Worm (Caenorhabditis elegans) whole organism, L4 larva: Measurements from ENCODE around the gene lgc-26.

Experiments
- F49E8.2 ChIP-seq: sonication (generic microtip); optimal IDR thresholded peaks from 2 replicates; lab custom pipeline; 2016; ENCODE audit warnings: missing compliant biosample characterization, mild to moderate bottlenecking, missing genetic modification characterization, borderline replicate concordance
- Y5F2A.4 ChIP-seq: fragments of 200-800 bp; sonication (Bioruptor generic); optimal IDR thresholded peaks from 2 replicates; lab custom pipeline; 2018; ENCODE audit warnings: mild to moderate bottlenecking, missing genetic modification characterization, missing compliant biosample characterization
- Y75B8A.6 ChIP-seq: fragments of 200-800 bp; sonication (Bioruptor generic); IDR thresholded peaks from 2 replicates; pipeline ENCODE4 v1.3.6; 2022; ENCODE audit warnings: missing genetic modification reagents, missing genetic modification characterization, missing compliant biosample characterization
- aha-1 ChIP-seq: fragments of 150-350 bp; peaks from one replicate; lab custom pipeline; 2014; ENCODE audit warnings: missing biosample characterization, missing genetic modification characterization
- attf-4 ChIP-seq: sonication (generic microtip); optimal IDR thresholded peaks from 3 replicates; lab custom pipeline; 2017; ENCODE audit warnings: missing biosample characterization, missing genetic modification characterization
- ceh-28 ChIP-seq: fragments of 150-350 bp; optimal IDR thresholded peaks from 2 replicates; lab custom pipeline; 2014; ENCODE audit warnings: missing biosample characterization, missing genetic modification reagents, missing genetic modification characterization
- ceh-32 ChIP-seq: sonication (generic microtip); optimal IDR thresholded peaks from 2 replicates; lab custom pipeline; 2016; ENCODE audit warnings: mild to moderate bottlenecking, missing genetic modification characterization, missing compliant biosample characterization; ENCODE audit not compliant: poor library complexity
- daf-19 ChIP-seq: fragments of 200-800 bp; sonication (Bioruptor generic); conservative IDR thresholded peaks from 2 replicates; pipeline ENCODE4 v1.3.6; 2022; ENCODE audit warnings: missing genetic modification characterization, missing compliant biosample characterization
- dpl-1 ChIP-seq: fragments of 150-350 bp; optimal IDR thresholded peaks from 2 replicates; lab custom pipeline; 2014; ENCODE audit warnings: missing biosample characterization, missing genetic modification reagents, missing genetic modification characterization
- duxl-1 ChIP-seq: sonication (generic microtip); optimal IDR thresholded peaks from 2 replicates; lab custom pipeline; 2016; ENCODE audit warnings: mild to moderate bottlenecking, missing genetic modification characterization, moderate library complexity, missing compliant biosample characterization; ENCODE audit not compliant: poor library complexity
- hlh-11 ChIP-seq: fragments of 200-800 bp; sonication (Bioruptor generic); optimal IDR thresholded peaks from 2 replicates; lab custom pipeline; 2018; ENCODE audit warnings: mild to moderate bottlenecking, missing genetic modification characterization, missing compliant biosample characterization
- hmg-1.1 ChIP-seq: fragments of 200-800 bp; sonication (Bioruptor generic); IDR thresholded peaks from 2 replicates; pipeline ENCODE4 v1.3.6; 2022; ENCODE audit warnings: missing genetic modification reagents, missing genetic modification characterization, missing compliant biosample characterization
- lin-1 ChIP-seq: fragments of 200-800 bp; sonication (Bioruptor generic); IDR thresholded peaks from 2 replicates; pipeline ENCODE4 v1.3.6; 2022; ENCODE audit warnings: missing genetic modification reagents, missing genetic modification characterization, missing compliant biosample characterization
- lin-38 ChIP-seq: fragments of 200-800 bp; sonication (Bioruptor generic); IDR thresholded peaks from 2 replicates; pipeline ENCODE4 v1.3.6; 2022; ENCODE audit warnings: missing genetic modification reagents, missing genetic modification characterization, missing compliant biosample characterization
- lir-3 ChIP-seq: sonication (generic microtip); optimal IDR thresholded peaks from 2 replicates; lab custom pipeline; 2016; ENCODE audit warnings: mild to moderate bottlenecking, missing genetic modification characterization, missing compliant biosample characterization
- lsy-2 ChIP-seq, 2 experiments: fragments of 150-350 bp in 1 of 2; sonication (generic microtip) in 1 of 2; optimal IDR thresholded peaks; 2 replicates each; lab custom pipeline; 2014 to 2017; ENCODE audit warnings: missing biosample characterization in 2 of 2, missing genetic modification characterization in 2 of 2
- madf-5 ChIP-seq, 2 experiments: fragments of 200-800 bp; sonication (Bioruptor generic); IDR thresholded peaks; 2 replicates each; pipeline ENCODE4 v1.3.6; 2022; ENCODE audit warnings: missing compliant biosample characterization in 2 of 2, missing genetic modification characterization in 2 of 2
- mdt-29 ChIP-seq: fragments of 200-800 bp; sonication (Bioruptor generic); IDR thresholded peaks from 2 replicates; pipeline ENCODE4 v1.3.6; 2022; ENCODE audit warnings: missing genetic modification reagents, missing genetic modification characterization, missing compliant biosample characterization
- mes-2 ChIP-seq: sonication (generic microtip); optimal IDR thresholded peaks from 2 replicates; lab custom pipeline; 2016; ENCODE audit warnings: missing genotype, mild to moderate bottlenecking, missing genetic modification characterization, missing compliant biosample characterization; ENCODE audit not compliant: poor library complexity, severe bottlenecking
- nhr-102 ChIP-seq: sonication (generic microtip); optimal IDR thresholded peaks from 2 replicates; lab custom pipeline; 2016; ENCODE audit warnings: mild to moderate bottlenecking, missing genetic modification characterization, moderate library complexity, missing compliant biosample characterization
- nhr-237 ChIP-seq: sonication (generic microtip); optimal IDR thresholded peaks from 2 replicates; lab custom pipeline; 2017; ENCODE audit warnings: missing biosample characterization, missing genetic modification characterization
- nhr-28 ChIP-seq: fragments of 150-350 bp; optimal IDR thresholded peaks from 2 replicates; lab custom pipeline; 2014; ENCODE audit warnings: missing biosample characterization, missing genetic modification characterization
- nhr-42 ChIP-seq: fragments of 200-800 bp; sonication (Bioruptor generic); IDR thresholded peaks from 2 replicates; pipeline ENCODE4 v1.3.6; 2022; ENCODE audit warnings: missing genetic modification characterization, missing compliant biosample characterization
- nhr-48 ChIP-seq: sonication (generic microtip); optimal IDR thresholded peaks from 2 replicates; lab custom pipeline; 2016; ENCODE audit warnings: mild to moderate bottlenecking, missing genetic modification characterization, missing compliant biosample characterization
- nhr-6 ChIP-seq: fragments of 150-350 bp; optimal IDR thresholded peaks from 2 replicates; lab custom pipeline; 2014; ENCODE audit warnings: missing biosample characterization, missing genetic modification characterization
- nhr-76 ChIP-seq: fragments of 150-350 bp; optimal IDR thresholded peaks from 2 replicates; lab custom pipeline; 2014; ENCODE audit warnings: missing biosample characterization, missing genetic modification characterization
- nhr-77 ChIP-seq: fragments of 150-350 bp; optimal IDR thresholded peaks from 2 replicates; lab custom pipeline; 2014; ENCODE audit warnings: missing biosample characterization, missing genetic modification characterization
- pha-4 ChIP-seq, 2 experiments: fragments of 150-350 bp in 1 of 2; fragments of 200-800 bp in 1 of 2; sonication (Bioruptor generic) in 1 of 2; IDR thresholded peaks in 1 of 2; optimal IDR thresholded peaks in 1 of 2; 2 replicates each; pipeline versions ENCODE4 v1.3.6 to Lab custom; 2014 to 2022; ENCODE audit warnings: missing genetic modification characterization in 2 of 2, missing genetic modification reagents in 2 of 2, missing biosample characterization in 1 of 2, missing compliant biosample characterization in 1 of 2
- rbr-2 ChIP-seq: sonication (generic microtip); optimal IDR thresholded peaks from 2 replicates; lab custom pipeline; 2016; ENCODE audit warnings: missing genotype, missing genetic modification characterization, missing compliant biosample characterization
- saeg-2 ChIP-seq: fragments of 200-800 bp; sonication (Bioruptor generic); IDR thresholded peaks from 2 replicates; pipeline ENCODE4 v1.3.6; 2022; ENCODE audit warnings: missing genetic modification reagents, missing genetic modification characterization, missing compliant biosample characterization
- sdz-12 ChIP-seq: fragments of 200-800 bp; sonication (Bioruptor generic); optimal IDR thresholded peaks from 2 replicates; lab custom pipeline; 2018; ENCODE audit warnings: mild to moderate bottlenecking, missing genetic modification characterization, missing compliant biosample characterization
- set-16 ChIP-seq: fragments of 200-800 bp; sonication (Bioruptor generic); IDR thresholded peaks from 2 replicates; pipeline ENCODE4 v1.3.6; 2022; ENCODE audit warnings: missing genetic modification reagents, missing genetic modification characterization, missing compliant biosample characterization
- skn-1 ChIP-seq: fragments of 150-350 bp; optimal IDR thresholded peaks from 2 replicates; lab custom pipeline; 2014; ENCODE audit warnings: missing biosample characterization, missing genetic modification characterization
- snpc-1.2 ChIP-seq: fragments of 200-800 bp; sonication (Bioruptor generic); IDR thresholded peaks from 2 replicates; pipeline ENCODE4 v1.3.6; 2022; ENCODE audit warnings: missing genetic modification reagents, missing genetic modification characterization, missing compliant biosample characterization
- tag-97 ChIP-seq: fragments of 200-800 bp; sonication (Bioruptor generic); IDR thresholded peaks from 2 replicates; pipeline ENCODE4 v1.3.6; 2022; ENCODE audit warnings: missing genetic modification characterization, missing compliant biosample characterization
- tra-1 ChIP-seq: fragments of 200-800 bp; sonication (Bioruptor generic); IDR thresholded peaks from 2 replicates; pipeline ENCODE4 v1.3.6; 2022; ENCODE audit warnings: missing genetic modification reagents, missing genetic modification characterization, missing compliant biosample characterization
- unc-62 ChIP-seq, 3 experiments: fragments of 150-350 bp in 1 of 3; sonication (generic microtip); optimal IDR thresholded peaks in 2 of 3; peaks in 1 of 3; 1 replicate in 1 of 3; 2 replicates in 2 of 3; lab custom pipeline; 2014 to 2017; ENCODE audit warnings: missing biosample characterization in 3 of 3, missing genetic modification characterization in 3 of 3, missing genetic modification reagents in 3 of 3, missing genotype in 1 of 3

lgc-26 gene

ce11 chrV:298395-298794 is 30.3 kb downstream of the lgc-26 start:
- TF ChIP-seq Y5F2A.4: no peak
- TF ChIP-seq set-16 (GFP tag; lab: Robert Waterston, UW): peak; percentile 92
- TF ChIP-seq tag-97 (GFP tag; lab: Robert Waterston, UW): no peak
- TF ChIP-seq nhr-48 (tag; lab: Kevin White, UChicago): no peak

- TF ChIP-seq F49E8.2 (tag; lab: Kevin White, UChicago) (no peak), lsy-2 (tag; optimal IDR thresholded peaks at IDR 0.05; lab: Kevin White, UChicago) (no peak), duxl-1 (tag; lab: Kevin White, UChicago) (no peak), set-16 (GFP tag; lab: Robert Waterston, UW) (peak; percentile 91), saeg-2 (no peak)
These were observed 35.2 kb downstream of the lgc-26 start for ce11 chrV:303271-303670.

- no peak for TF ChIP-seq sdz-12 (GFP tag; lab: Kevin White, UChicago)
- TF ChIP-seq lir-3 (tag; lab: Kevin White, UChicago): no peak
- TF ChIP-seq lin-1 (GFP tag; lab: Robert Waterston, UW): no peak
- no peak for TF ChIP-seq nhr-77 (tag; lab: Kevin White, UChicago)
- TF ChIP-seq Y75B8A.6 (GFP tag; lab: Robert Waterston, UW): no peak
- no peak for TF ChIP-seq F49E8.2 (tag; lab: Kevin White, UChicago)
- no peak for TF ChIP-seq tra-1 (GFP tag; lab: Robert Waterston, UW)
- no peak for TF ChIP-seq madf-5 (GFP tag; IDR thresholded peaks at IDR 0.05; lab: Robert Waterston, UW)
- TF ChIP-seq rbr-2 (tag; lab: Kevin White, UChicago): no peak
- no peak for TF ChIP-seq hlh-11 (tag; lab: Kevin White, UChicago)
- no peak for TF ChIP-seq nhr-28
- TF ChIP-seq mdt-29: no peak
- TF ChIP-seq nhr-76 (tag; lab: Kevin White, UChicago): no peak
- no peak for TF ChIP-seq nhr-42
- TF ChIP-seq ceh-32 (tag; lab: Kevin White, UChicago): no peak
- TF ChIP-seq nhr-102 (tag; lab: Kevin White, UChicago): no peak
- no peak for TF ChIP-seq lin-38 (GFP tag; lab: Robert Waterston, UW)
- TF ChIP-seq, all 104 proteins: peak for 0
These were observed 36.5 kb downstream of the lgc-26 start, which contains the start of gene F33E11.3 for ce11 chrV:304613-305012. F33E11.3 (minus strand) TSS chrV:304713.

ce11 chrV:311485-312090 is 43.5 kb downstream of the lgc-26 start, which contains the start of gene phf-10:
phf-10 (minus strand) TSS chrV:311565.
- TF ChIP-seq dpl-1 (GFP tag; lab: Kevin White, UChicago) (peak; percentile 61), tag-97 (GFP tag; lab: Robert Waterston, UW) (no peak), mes-2 (peak; percentile 67), nhr-237 (tag; lab: Kevin White, UChicago) (no peak), ceh-28 (tag; lab: Kevin White, UChicago) (no peak), daf-19 (GFP tag; lab: Robert Waterston, UW) (no peak), skn-1 (tag; lab: Kevin White, UChicago) (no peak), madf-5 (GFP tag; IDR thresholded peaks at IDR 0.05; lab: Robert Waterston, UW) (no peak), sdz-12 (GFP tag; lab: Kevin White, UChicago) (no peak), unc-62 (GFP tag; optimal IDR thresholded peaks at IDR 0.05 in 1 of 2; lab: Kevin White, UChicago) (no peak), unc-62 (tag; optimal IDR thresholded peaks at IDR 0.05; lab: Kevin White, UChicago) (no peak), hmg-1.1 (GFP tag; lab: Robert Waterston, UW) (peak; percentile 42; the same call in 1 of the 2 replicates), lin-1 (GFP tag; lab: Robert Waterston, UW) (no peak), pha-4 (GFP tag; IDR thresholded peaks at IDR 0.05; lab: Robert Waterston, UW) (no peak), pha-4 (tag; optimal IDR thresholded peaks at IDR 0.05; lab: Kevin White, UChicago) (no peak), nhr-6 (tag; lab: Kevin White, UChicago) (peak; percentile 14), Y75B8A.6 (GFP tag; lab: Robert Waterston, UW) (no peak), aha-1 (tag; lab: Kevin White, UChicago) (no peak), attf-4 (tag; lab: Kevin White, UChicago) (no peak), lin-38 (GFP tag; lab: Robert Waterston, UW) (peak; percentile 48), snpc-1.2 (GFP tag; lab: Robert Waterston, UW) (no peak)
